Worm (Caenorhabditis elegans) whole organism, late embryonic: ENCODE measurements around the gene cisd-1.

ENCODE experiments used
- C08G9.2 ChIP-seq: sonication (generic microtip); optimal IDR thresholded peaks from 2 replicates; lab custom pipeline; 2016; ENCODE audit warnings: mild to moderate bottlenecking, missing genetic modification characterization, moderate library complexity, missing compliant biosample characterization
- C38D4.7 ChIP-seq: fragments of 200-800 bp; sonication (Bioruptor generic); optimal IDR thresholded peaks from 2 replicates; lab custom pipeline; 2018; ENCODE audit warnings: mild to moderate bottlenecking, missing genetic modification characterization, moderate library complexity, missing compliant biosample characterization
- F13H6.1 ChIP-seq: sonication (generic microtip); optimal IDR thresholded peaks from 2 replicates; lab custom pipeline; 2016; ENCODE audit warnings: missing genetic modification characterization, missing compliant biosample characterization
- K02D7.2 ChIP-seq: sonication (generic microtip); optimal IDR thresholded peaks from 2 replicates; lab custom pipeline; 2017; ENCODE audit warnings: mild to moderate bottlenecking, missing genetic modification characterization, missing compliant biosample characterization
- K09A11.1 ChIP-seq: sonication (generic microtip); optimal IDR thresholded peaks from 2 replicates; lab custom pipeline; 2017; ENCODE audit warnings: antibody characterized with exemption, mild to moderate bottlenecking, missing genetic modification characterization, missing compliant biosample characterization; ENCODE audit not compliant: insufficient read depth
- Y22D7AL.16 ChIP-seq: sonication (generic microtip); optimal IDR thresholded peaks from 2 replicates; lab custom pipeline; 2016; ENCODE audit warnings: missing genetic modification characterization, missing compliant biosample characterization
- ahr-1 ChIP-seq: sonication (generic microtip); optimal IDR thresholded peaks from 2 replicates; lab custom pipeline; 2016; ENCODE audit warnings: missing genetic modification characterization, missing compliant biosample characterization
- ama-1 ChIP-seq: fragments of 150-350 bp; optimal IDR thresholded peaks from 2 replicates; lab custom pipeline; 2014
- ceh-18 ChIP-seq: sonication (generic microtip); optimal IDR thresholded peaks from 2 replicates; lab custom pipeline; 2016; ENCODE audit warnings: missing genetic modification characterization, missing compliant biosample characterization
- ceh-19 ChIP-seq: fragments of 200-800 bp; sonication (Bioruptor generic); optimal IDR thresholded peaks from 2 replicates; lab custom pipeline; 2018; ENCODE audit warnings: mild to moderate bottlenecking, missing genetic modification characterization, missing compliant biosample characterization
- ceh-2 ChIP-seq: sonication (generic microtip); optimal IDR thresholded peaks from 2 replicates; lab custom pipeline; 2016; ENCODE audit warnings: missing genotype, missing genetic modification characterization, missing compliant biosample characterization
- ceh-22 ChIP-seq: sonication (generic microtip); optimal IDR thresholded peaks from 2 replicates; lab custom pipeline; 2017; ENCODE audit warnings: missing biosample characterization, missing genetic modification characterization
- ceh-31 ChIP-seq: sonication (generic microtip); optimal IDR thresholded peaks from 2 replicates; lab custom pipeline; 2016; ENCODE audit warnings: missing genetic modification characterization, missing compliant biosample characterization
- ceh-34 ChIP-seq: sonication (generic microtip); optimal IDR thresholded peaks from 2 replicates; lab custom pipeline; 2016; ENCODE audit warnings: mild to moderate bottlenecking, missing genetic modification characterization, missing compliant biosample characterization
- ceh-45 ChIP-seq: fragments of 200-800 bp; sonication (Bioruptor generic); IDR thresholded peaks from 2 replicates; pipeline ENCODE4 v1.3.6; 2022; ENCODE audit warnings: missing genetic modification reagents, missing genetic modification characterization, missing compliant biosample characterization
- ceh-48 ChIP-seq: sonication (generic microtip); optimal IDR thresholded peaks from 2 replicates; lab custom pipeline; 2016; ENCODE audit warnings: missing genetic modification characterization, inconsistent platforms, missing compliant biosample characterization
- ceh-6 ChIP-seq: fragments of 200-800 bp; sonication (Bioruptor generic); optimal IDR thresholded peaks from 2 replicates; lab custom pipeline; 2018; ENCODE audit warnings: mild to moderate bottlenecking, missing genetic modification characterization, missing compliant biosample characterization
- ceh-9 ChIP-seq: sonication (generic microtip); optimal IDR thresholded peaks from 2 replicates; lab custom pipeline; 2016; ENCODE audit warnings: mild to moderate bottlenecking, missing genetic modification characterization, inconsistent platforms, missing compliant biosample characterization
- che-1 ChIP-seq: sonication (generic microtip); optimal IDR thresholded peaks from 2 replicates; lab custom pipeline; 2016; ENCODE audit warnings: mild to moderate bottlenecking, missing genetic modification characterization, missing compliant biosample characterization
- elt-2 ChIP-seq: sonication (generic microtip); optimal IDR thresholded peaks from 2 replicates; lab custom pipeline; 2016; ENCODE audit warnings: missing genetic modification reagents, missing genetic modification characterization, missing compliant biosample characterization
- elt-4 ChIP-seq: sonication (generic microtip); optimal IDR thresholded peaks from 2 replicates; lab custom pipeline; 2016; ENCODE audit warnings: missing genetic modification characterization, missing compliant biosample characterization
- ets-4 ChIP-seq: sonication (generic microtip); optimal IDR thresholded peaks from 2 replicates; lab custom pipeline; 2016; ENCODE audit warnings: missing genetic modification characterization, missing compliant biosample characterization
- eyg-1 ChIP-seq: sonication (generic microtip); optimal IDR thresholded peaks from 2 replicates; lab custom pipeline; 2016; ENCODE audit warnings: missing genotype, missing genetic modification characterization, missing compliant biosample characterization
- fkh-10 ChIP-seq: fragments of 150-350 bp; optimal IDR thresholded peaks from 2 replicates; lab custom pipeline; 2014; ENCODE audit warnings: missing biosample characterization, missing genetic modification reagents, missing genetic modification characterization
- fkh-6 ChIP-seq: sonication (generic microtip); optimal IDR thresholded peaks from 2 replicates; lab custom pipeline; 2016; ENCODE audit warnings: missing genetic modification characterization, missing compliant biosample characterization
- gmeb-2 ChIP-seq: sonication (generic microtip); optimal IDR thresholded peaks from 2 replicates; lab custom pipeline; 2016; ENCODE audit warnings: missing genetic modification characterization, inconsistent platforms, missing compliant biosample characterization
- hlh-30 ChIP-seq: sonication (generic microtip); optimal IDR thresholded peaks from 2 replicates; lab custom pipeline; 2017; ENCODE audit warnings: antibody characterized with exemption, missing genetic modification characterization, missing compliant biosample characterization; ENCODE audit not compliant: insufficient read depth
- hlh-6 ChIP-seq: sonication (generic microtip); optimal IDR thresholded peaks from 2 replicates; lab custom pipeline; 2016; ENCODE audit warnings: missing genotype, missing genetic modification characterization, missing compliant biosample characterization
- hlh-8 ChIP-seq: sonication (generic microtip); optimal IDR thresholded peaks from 2 replicates; lab custom pipeline; 2016; ENCODE audit warnings: missing genotype, missing genetic modification characterization, missing compliant biosample characterization
- lim-6 ChIP-seq: sonication (generic microtip); optimal IDR thresholded peaks from 2 replicates; lab custom pipeline; 2016; ENCODE audit warnings: missing genetic modification characterization, missing compliant biosample characterization
- lin-11 ChIP-seq: fragments of 200-800 bp; sonication (Bioruptor generic); optimal IDR thresholded peaks from 2 replicates; lab custom pipeline; 2018; ENCODE audit warnings: mild to moderate bottlenecking, missing genetic modification characterization, missing compliant biosample characterization
- madf-2 ChIP-seq: sonication (generic microtip); optimal IDR thresholded peaks from 2 replicates; lab custom pipeline; 2017; ENCODE audit warnings: missing genetic modification characterization, missing compliant biosample characterization
- nfya-1 ChIP-seq: sonication (generic microtip); optimal IDR thresholded peaks from 2 replicates; lab custom pipeline; 2017; ENCODE audit warnings: missing genetic modification characterization, mild to moderate bottlenecking, missing compliant biosample characterization, antibody characterized with exemption, moderate library complexity
- nhr-11 ChIP-seq: fragments of 150-350 bp; optimal IDR thresholded peaks from 2 replicates; lab custom pipeline; 2014; ENCODE audit warnings: missing biosample characterization, missing genetic modification characterization
- nhr-232 ChIP-seq: sonication (generic microtip); optimal IDR thresholded peaks from 2 replicates; lab custom pipeline; 2016; ENCODE audit warnings: missing genetic modification characterization, missing compliant biosample characterization
- npax-4 ChIP-seq: sonication (generic microtip); optimal IDR thresholded peaks from 2 replicates; lab custom pipeline; 2016; ENCODE audit warnings: missing genetic modification characterization, missing compliant biosample characterization
- odd-2 ChIP-seq: sonication (generic microtip); optimal IDR thresholded peaks from 2 replicates; lab custom pipeline; 2017; ENCODE audit warnings: antibody characterized with exemption, mild to moderate bottlenecking, missing genetic modification characterization, missing compliant biosample characterization
- pag-3 ChIP-seq: sonication (generic microtip); optimal IDR thresholded peaks from 2 replicates; lab custom pipeline; 2016; ENCODE audit warnings: missing compliant biosample characterization, missing genetic modification characterization, borderline replicate concordance
- pha-2 ChIP-seq: sonication (generic microtip); optimal IDR thresholded peaks from 2 replicates; lab custom pipeline; 2017; ENCODE audit warnings: mild to moderate bottlenecking, missing genetic modification characterization, missing compliant biosample characterization
- ref-2 ChIP-seq: sonication (generic microtip); optimal IDR thresholded peaks from 2 replicates; lab custom pipeline; 2016; ENCODE audit warnings: missing genetic modification characterization, missing compliant biosample characterization
- rnt-1 ChIP-seq: sonication (generic microtip); optimal IDR thresholded peaks from 2 replicates; lab custom pipeline; 2016; ENCODE audit warnings: missing genetic modification characterization, missing compliant biosample characterization
- tbx-2 ChIP-seq: sonication (generic microtip); optimal IDR thresholded peaks from 2 replicates; lab custom pipeline; 2016; ENCODE audit warnings: missing genetic modification characterization, missing compliant biosample characterization
- tbx-7 ChIP-seq: sonication (generic microtip); optimal IDR thresholded peaks from 2 replicates; lab custom pipeline; 2016; ENCODE audit warnings: missing genotype, missing genetic modification characterization, missing compliant biosample characterization
- ttx-3 ChIP-seq: sonication (generic microtip); optimal IDR thresholded peaks from 2 replicates; lab custom pipeline; 2016; ENCODE audit warnings: missing genetic modification reagents, missing genetic modification characterization, missing compliant biosample characterization
- unc-3 ChIP-seq, 2 experiments: fragments of 200-800 bp in 1 of 2; sonication (Bioruptor generic) in 1 of 2; sonication (generic microtip) in 1 of 2; conservative IDR thresholded peaks in 1 of 2; optimal IDR thresholded peaks in 1 of 2; 2 replicates each; pipeline versions ENCODE4 v1.3.6 to Lab custom; 2016 to 2022; ENCODE audit warnings: missing compliant biosample characterization in 2 of 2, missing genetic modification characterization in 2 of 2, missing genetic modification reagents in 1 of 2
- unc-42 ChIP-seq: sonication (generic microtip); optimal IDR thresholded peaks from 2 replicates; lab custom pipeline; 2016; ENCODE audit warnings: missing genotype, missing genetic modification characterization, missing compliant biosample characterization
- unc-55 ChIP-seq: sonication (generic microtip); optimal IDR thresholded peaks from 2 replicates; lab custom pipeline; 2017; ENCODE audit warnings: missing biosample characterization, missing genetic modification reagents, missing genetic modification characterization
- unc-86 ChIP-seq: sonication (generic microtip); optimal IDR thresholded peaks from 2 replicates; lab custom pipeline; 2016; ENCODE audit warnings: missing genetic modification characterization, missing compliant biosample characterization
- zip-5 ChIP-seq: sonication (generic microtip); optimal IDR thresholded peaks from 2 replicates; lab custom pipeline; 2016; ENCODE audit warnings: missing genetic modification characterization, missing compliant biosample characterization
- ztf-16 ChIP-seq: sonication (generic microtip); optimal IDR thresholded peaks from 2 replicates; lab custom pipeline; 2017; ENCODE audit warnings: missing genetic modification characterization, missing compliant biosample characterization

cisd-1 gene

DNA sequence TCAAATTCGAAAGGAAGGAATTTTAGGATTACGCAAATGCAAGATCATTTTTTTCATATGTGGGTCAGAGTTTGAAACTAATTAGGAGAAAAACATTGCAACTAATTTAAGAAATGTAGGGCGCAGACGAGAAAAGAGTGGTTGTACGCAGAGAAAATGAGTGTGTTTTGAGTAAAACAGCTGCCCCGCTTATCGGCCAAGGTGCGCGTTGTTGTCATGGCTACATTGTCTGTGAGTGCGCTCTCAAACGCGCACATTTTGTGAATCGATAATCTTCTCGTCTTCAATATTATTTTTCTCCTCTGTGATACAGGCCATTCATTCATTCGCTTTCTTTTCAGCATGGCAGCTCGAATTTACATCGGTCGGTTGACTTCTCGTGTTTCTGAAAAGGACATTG, 15.8 kb downstream of the cisd-1 start:
- no peak for TF ChIP-seq C38D4.7 (GFP tag; lab: Kevin White, UChicago)
- TF ChIP-seq tbx-2 (tag; lab: Kevin White, UChicago): no peak
- TF ChIP-seq K02D7.2 (tag; lab: Kevin White, UChicago): no peak
- no peak for TF ChIP-seq fkh-6
- no peak for TF ChIP-seq elt-4 (tag; lab: Kevin White, UChicago)
- no peak for TF ChIP-seq C08G9.2 (tag; lab: Kevin White, UChicago)
- no peak for TF ChIP-seq odd-2 (tag; lab: Kevin White, UChicago)
- TF ChIP-seq ceh-2 (tag; lab: Kevin White, UChicago): no peak
- TF ChIP-seq tbx-7: no peak
- no peak for TF ChIP-seq ref-2 (tag; lab: Kevin White, UChicago)
- no peak for TF ChIP-seq ahr-1 (tag; lab: Kevin White, UChicago)
- TF ChIP-seq ceh-6 (GFP tag; lab: Kevin White, UChicago): no peak
- no peak for TF ChIP-seq nhr-11 (tag; lab: Kevin White, UChicago)
- TF ChIP-seq madf-2: no peak

ce11 chrII:11453025-11453424, 16.4 kb downstream of the cisd-1 start, which contains the start of gene rsp-1:
rsp-1 (plus strand) TSS chrII:11453362.
- TF ChIP-seq Y22D7AL.16 (tag; lab: Kevin White, UChicago) (peak; percentile 37), elt-2 (tag; lab: Kevin White, UChicago) (peak; percentile 51), fkh-6 (peak; percentile 33), ceh-34 (tag; lab: Kevin White, UChicago) (peak; percentile 58), lin-11 (tag; lab: Kevin White, UChicago) (no peak), ets-4 (tag; lab: Kevin White, UChicago) (peak; percentile 18), hlh-6 (tag; lab: Kevin White, UChicago) (no peak), ceh-48 (tag; lab: Kevin White, UChicago) (peak; percentile 88), ceh-19 (GFP tag; lab: Kevin White, UChicago) (no peak), unc-86 (tag; lab: Kevin White, UChicago) (peak; percentile 23), nfya-1 (peak; percentile 80), nhr-232 (tag; lab: Kevin White, UChicago) (no peak), tbx-7 (no peak), unc-55 (peak; percentile 34), F13H6.1 (tag; lab: Kevin White, UChicago) (peak; percentile 40), C38D4.7 (GFP tag; lab: Kevin White, UChicago) (no peak), ref-2 (tag; lab: Kevin White, UChicago) (peak; percentile 69), gmeb-2 (peak; percentile 35), zip-5 (tag; lab: Kevin White, UChicago) (no peak), K09A11.1 (tag; lab: Kevin White, UChicago) (peak; percentile 11), pag-3 (peak; percentile 42), ztf-16 (tag; lab: Kevin White, UChicago) (peak; percentile 55), unc-42 (tag; lab: Kevin White, UChicago) (peak; percentile 81), lim-6 (peak; percentile 55), eyg-1 (tag; lab: Kevin White, UChicago) (no peak), ttx-3 (no peak), pha-2 (peak; percentile 33), ceh-22 (tag; lab: Kevin White, UChicago) (no peak), odd-2 (tag; lab: Kevin White, UChicago) (no peak), ceh-6 (GFP tag; lab: Kevin White, UChicago) (peak; percentile 36), ceh-18 (tag; lab: Kevin White, UChicago) (peak; percentile 77), hlh-8 (no peak), fkh-10 (GFP tag; lab: Kevin White, UChicago) (peak; percentile 13), ahr-1 (tag; lab: Kevin White, UChicago) (no peak), ceh-31 (tag; lab: Kevin White, UChicago) (peak; percentile 78), ceh-9 (no peak), elt-4 (tag; lab: Kevin White, UChicago) (no peak), ceh-2 (tag; lab: Kevin White, UChicago) (peak; percentile 43), rnt-1 (tag; lab: Kevin White, UChicago) (peak; percentile 71), unc-3 (GFP tag; conservative IDR thresholded peaks at IDR 0.05; lab: Robert Waterston, UW) (no peak), unc-3 (tag; optimal IDR thresholded peaks at IDR 0.05; lab: Kevin White, UChicago) (peak; percentile 66), ceh-45 (GFP tag; lab: Robert Waterston, UW) (no peak), che-1 (tag; lab: Kevin White, UChicago) (peak; percentile 6), madf-2 (peak; percentile 49), hlh-30 (peak; percentile 17), npax-4 (tag; lab: Kevin White, UChicago) (no peak), ama-1 (lab: Kevin White, UChicago) (no peak)
